Worm (Caenorhabditis elegans): ENCODE measurements around the gene R12H7.4.

ce11 chrX:13212528-13212927, 4.4 kb upstream of the R12H7.4 start:
- TF ChIP-seq F23B12.7 (tag; optimal IDR thresholded peaks at IDR 0.05; ENCODE audit: insufficient read depth) (no peak), lin-54 (GFP tag; optimal IDR thresholded peaks at IDR 0.05) (no peak), F57C9.4 (tag; optimal IDR thresholded peaks at IDR 0.05) (no peak), aptf-2 (GFP tag; conservative IDR thresholded peaks at IDR 0.05) (no peak), unc-62 (GFP tag; optimal IDR thresholded peaks at IDR 0.05) (no peak), attf-6 (GFP tag; IDR thresholded peaks at IDR 0.05) (no peak), tbp1 (GFP tag; optimal IDR thresholded peaks at IDR 0.05) (no peak), Y53F4B.3 (GFP tag; IDR thresholded peaks at IDR 0.05) (no peak), ztf-6 (GFP tag; IDR thresholded peaks at IDR 0.05) (no peak), nfya-1 (tag; optimal IDR thresholded peaks at IDR 0.05; ENCODE audit: borderline replicate concordance, insufficient read depth) (no peak)

Data from whole organism, young adult.